Worm (Caenorhabditis elegans): ENCODE data around the gene C17H12.12.

- TF ChIP-seq nhr-12 (tag; optimal IDR thresholded peaks at IDR 0.05) (no peak), tlp-1 (tag; optimal IDR thresholded peaks at IDR 0.05) (no peak), fkh-10 (GFP tag; optimal IDR thresholded peaks at IDR 0.05) (no peak), mef-2 (tag; optimal IDR thresholded peaks at IDR 0.05) (no peak), rnt-1 (tag; optimal IDR thresholded peaks at IDR 0.05) (no peak), ztf-11 (tag; optimal IDR thresholded peaks at IDR 0.05) (no peak), pqm-1 (tag; optimal IDR thresholded peaks at IDR 0.05) (no peak), elt-3 (tag; optimal IDR thresholded peaks at IDR 0.05) (no peak), nhr-19 (GFP tag; conservative IDR thresholded peaks at IDR 0.05) (no peak), ama-1 (optimal IDR thresholded peaks at IDR 0.05) (no peak)
These were observed 36.5 kb downstream of the C17H12.12 start for ce11 chrIV:6832194-6832593.

Measured in whole organism, L1 larva.